Worm (Caenorhabditis elegans) whole organism, L3 larva: ENCODE results near the gene F38A1.9.
A peak's percentile ranks its signal among the peaks of the same experiment; 100 is the strongest.

ENCODE experiments used
- ZK546.5 ChIP-seq: sonication (generic microtip); optimal IDR thresholded peaks from 2 replicates; lab custom pipeline; 2017; ENCODE audit warnings: missing biosample characterization, missing genetic modification characterization
- aly-2 ChIP-seq: fragments of 150-350 bp; optimal IDR thresholded peaks from 2 replicates; lab custom pipeline; 2014; ENCODE audit warnings: missing biosample characterization, missing genetic modification characterization
- ama-1 ChIP-seq: fragments of 150-350 bp; optimal IDR thresholded peaks from 2 replicates; lab custom pipeline; 2018
- ceh-28 ChIP-seq: fragments of 150-350 bp; optimal IDR thresholded peaks from 2 replicates; lab custom pipeline; 2014; ENCODE audit warnings: missing biosample characterization, missing genetic modification reagents, missing genetic modification characterization
- ceh-82 ChIP-seq: fragments of 150-350 bp; optimal IDR thresholded peaks from 2 replicates; lab custom pipeline; 2014; ENCODE audit warnings: missing biosample characterization, missing genetic modification characterization
- ceh-9 ChIP-seq: sonication (generic microtip); optimal IDR thresholded peaks from 2 replicates; lab custom pipeline; 2018; ENCODE audit warnings: missing biosample characterization, missing genetic modification characterization
- daf-12 ChIP-seq: fragments of 150-350 bp; optimal IDR thresholded peaks from 2 replicates; lab custom pipeline; 2014; ENCODE audit warnings: missing biosample characterization, missing genetic modification reagents, missing genetic modification characterization
- egl-27 ChIP-seq: sonication (generic microtip); optimal IDR thresholded peaks from 4 replicates; lab custom pipeline; 2017; ENCODE audit warnings: missing biosample characterization, missing genetic modification reagents, missing genetic modification characterization
- egl-5 ChIP-seq: fragments of 150-350 bp; optimal IDR thresholded peaks from 2 replicates; lab custom pipeline; 2017; ENCODE audit warnings: missing biosample characterization, missing genetic modification reagents, missing genetic modification characterization, inconsistent platforms
- elt-1 ChIP-seq: fragments of 150-350 bp; optimal IDR thresholded peaks from 2 replicates; lab custom pipeline; 2014; ENCODE audit warnings: missing biosample characterization, missing genetic modification characterization
- elt-2 ChIP-seq: sonication (generic microtip); optimal IDR thresholded peaks from 2 replicates; lab custom pipeline; 2016; ENCODE audit warnings: missing genetic modification reagents, mild to moderate bottlenecking, missing genetic modification characterization, missing compliant biosample characterization
- eor-1 ChIP-seq, 2 experiments: fragments of 150-350 bp; optimal IDR thresholded peaks; 2 replicates each; lab custom pipeline; 2014 to 2018; ENCODE audit warnings: missing biosample characterization in 2 of 2, missing genetic modification characterization in 2 of 2
- fkh-2 ChIP-seq: fragments of 150-350 bp; optimal IDR thresholded peaks from 2 replicates; lab custom pipeline; 2014; ENCODE audit warnings: missing biosample characterization, missing genetic modification reagents, missing genetic modification characterization
- hmg-11 ChIP-seq: sonication (generic microtip); optimal IDR thresholded peaks from 2 replicates; lab custom pipeline; 2016; ENCODE audit warnings: missing genetic modification characterization, missing compliant biosample characterization
- lin-15B ChIP-seq: fragments of 150-350 bp; optimal IDR thresholded peaks from 2 replicates; lab custom pipeline; 2014; ENCODE audit warnings: missing biosample characterization, missing genetic modification characterization
- lin-39 ChIP-seq: fragments of 150-350 bp; optimal IDR thresholded peaks from 2 replicates; lab custom pipeline; 2018; ENCODE audit warnings: missing biosample characterization, missing genetic modification reagents, missing genetic modification characterization
- lsy-12 ChIP-seq: sonication (generic microtip); optimal IDR thresholded peaks from 2 replicates; lab custom pipeline; 2016; ENCODE audit warnings: mild to moderate bottlenecking, missing genetic modification characterization, missing compliant biosample characterization
- mdl-1 ChIP-seq: fragments of 150-350 bp; optimal IDR thresholded peaks from 2 replicates; lab custom pipeline; 2014; ENCODE audit warnings: missing biosample characterization, missing genetic modification characterization
- mml-1 ChIP-seq: fragments of 150-350 bp; sonication (generic microtip); optimal IDR thresholded peaks from 3 replicates; lab custom pipeline; 2014; ENCODE audit warnings: missing biosample characterization, missing genetic modification characterization
- nfya-1 ChIP-seq: sonication (generic microtip); optimal IDR thresholded peaks from 2 replicates; lab custom pipeline; 2017; ENCODE audit warnings: missing genetic modification characterization, mild to moderate bottlenecking, missing compliant biosample characterization, antibody characterized with exemption, moderate library complexity; ENCODE audit not compliant: insufficient read depth
- nhr-11 ChIP-seq: fragments of 150-350 bp; optimal IDR thresholded peaks from 2 replicates; lab custom pipeline; 2014; ENCODE audit warnings: missing biosample characterization, missing genetic modification characterization
- nhr-23 ChIP-seq: fragments of 150-350 bp; optimal IDR thresholded peaks from 2 replicates; lab custom pipeline; 2014; ENCODE audit warnings: missing biosample characterization, missing genetic modification reagents, missing genetic modification characterization
- nhr-25 ChIP-seq: sonication (generic microtip); optimal IDR thresholded peaks from 2 replicates; lab custom pipeline; 2017; ENCODE audit warnings: missing biosample characterization, missing genetic modification characterization
- nhr-28 ChIP-seq: fragments of 150-350 bp; optimal IDR thresholded peaks from 2 replicates; lab custom pipeline; 2014; ENCODE audit warnings: missing biosample characterization, missing genetic modification characterization
- nhr-43 ChIP-seq: sonication (generic microtip); optimal IDR thresholded peaks from 2 replicates; lab custom pipeline; 2016; ENCODE audit warnings: mild to moderate bottlenecking, missing genetic modification characterization, missing compliant biosample characterization; ENCODE audit not compliant: poor library complexity, severe bottlenecking
- nhr-76 ChIP-seq: fragments of 150-350 bp; sonication (generic microtip); optimal IDR thresholded peaks from 5 replicates; lab custom pipeline; 2014; ENCODE audit warnings: missing biosample characterization, missing genetic modification characterization
- nhr-77 ChIP-seq: fragments of 150-350 bp; optimal IDR thresholded peaks from 2 replicates; lab custom pipeline; 2014; ENCODE audit warnings: missing biosample characterization, missing genetic modification characterization
- pha-4 ChIP-seq: fragments of 150-350 bp; optimal IDR thresholded peaks from 2 replicates; lab custom pipeline; 2014; ENCODE audit warnings: missing biosample characterization, missing genetic modification reagents, missing genetic modification characterization
- pqm-1 ChIP-seq: fragments of 150-350 bp; optimal IDR thresholded peaks from 2 replicates; lab custom pipeline; 2017; ENCODE audit warnings: missing biosample characterization, missing genetic modification characterization, inconsistent platforms
- sea-2 ChIP-seq: fragments of 150-350 bp; sonication (generic microtip); optimal IDR thresholded peaks from 4 replicates; lab custom pipeline; 2014; ENCODE audit warnings: missing biosample characterization, missing genetic modification reagents, missing genetic modification characterization
- skn-1 ChIP-seq: fragments of 150-350 bp; optimal IDR thresholded peaks from 2 replicates; lab custom pipeline; 2014; ENCODE audit warnings: missing biosample characterization, missing genetic modification characterization
- unc-39 ChIP-seq: sonication (generic microtip); optimal IDR thresholded peaks from 4 replicates; lab custom pipeline; 2017; ENCODE audit warnings: missing biosample characterization, missing genetic modification characterization
- unc-62 ChIP-seq: fragments of 150-350 bp; sonication (generic microtip); optimal IDR thresholded peaks from 4 replicates; lab custom pipeline; 2014; ENCODE audit warnings: missing biosample characterization, missing genetic modification reagents, missing genetic modification characterization
- zag-1 ChIP-seq: fragments of 150-350 bp; optimal IDR thresholded peaks from 2 replicates; lab custom pipeline; 2014; ENCODE audit warnings: missing biosample characterization, missing genetic modification characterization
- ztf-11 ChIP-seq: fragments of 150-350 bp; optimal IDR thresholded peaks from 2 replicates; lab custom pipeline; 2014; ENCODE audit warnings: missing biosample characterization, missing genetic modification characterization

The F38A1.9 gene

ce11 chrIV:1245244-1245643 is at the start of gene F38A1.9:
TSS of gene F38A1.9 (minus strand) at chrIV:1245344.
- TF ChIP-seq skn-1 (tag; lab: Kevin White, UChicago) (no peak), ceh-82 (tag; lab: Kevin White, UChicago) (no peak), mdl-1 (tag; lab: Kevin White, UChicago) (no peak), zag-1 (tag; lab: Kevin White, UChicago) (no peak), ceh-28 (tag; lab: Kevin White, UChicago) (no peak), ZK546.5 (tag; lab: Kevin White, UChicago) (no peak), sea-2 (GFP tag; lab: Kevin White, UChicago) (no peak), ceh-9 (tag; lab: Kevin White, UChicago) (no peak), ztf-11 (tag; lab: Kevin White, UChicago) (no peak), daf-12 (tag; lab: Kevin White, UChicago) (no peak), lin-39 (tag; lab: Kevin White, UChicago) (no peak), nfya-1 (tag; lab: Kevin White, UChicago) (no peak), mml-1 (tag; lab: Kevin White, UChicago) (no peak), aly-2 (tag; lab: Kevin White, UChicago) (no peak), nhr-25 (no peak), nhr-43 (no peak)

ce11 chrIV:1289327-1289726 is 44.2 kb upstream of the F38A1.9 start, which contains the start of gene plst-1:
TSS of gene plst-1 (plus strand) at chrIV:1289627.
- TF ChIP-seq nhr-77 (tag; lab: Kevin White, UChicago): no peak
- no peak for TF ChIP-seq ceh-82 (tag; lab: Kevin White, UChicago)
- no peak for TF ChIP-seq fkh-2 (tag; lab: Kevin White, UChicago)
- no peak for TF ChIP-seq lsy-12 (tag; lab: Kevin White, UChicago)
- no peak for TF ChIP-seq unc-39 (tag; lab: Kevin White, UChicago)
- TF ChIP-seq eor-1 (tag; optimal IDR thresholded peaks at IDR 0.05; lab: Kevin White, UChicago): no peak
- no peak for TF ChIP-seq daf-12 (tag; lab: Kevin White, UChicago)
- no peak for TF ChIP-seq ama-1
- no peak for TF ChIP-seq elt-2
- no peak for TF ChIP-seq hmg-11 (tag; lab: Kevin White, UChicago)
- TF ChIP-seq nhr-28: no peak
- no peak for TF ChIP-seq aly-2 (tag; lab: Kevin White, UChicago)
- no peak for TF ChIP-seq elt-1 (tag; lab: Kevin White, UChicago)
- TF ChIP-seq nhr-76: no peak

ce11 chrIV:1286549-1286948 is 41.4 kb upstream of the F38A1.9 start:
- TF ChIP-seq hmg-11 (tag; lab: Kevin White, UChicago) (peak; percentile 47), eor-1 (tag; optimal IDR thresholded peaks at IDR 0.05; lab: Kevin White, UChicago) (no peak)

- TF ChIP-seq egl-27 (tag; lab: Kevin White, UChicago) (no peak), elt-2 (peak; percentile 29), pqm-1 (tag; lab: Kevin White, UChicago) (peak; percentile 26), pha-4 (peak; percentile 63), nhr-11 (tag; lab: Kevin White, UChicago) (no peak)
Measured at ce11 chrIV:1284877-1285276, 39.7 kb upstream of the F38A1.9 start.

- TF ChIP-seq lin-39 (tag; lab: Kevin White, UChicago): peak; percentile 85
- TF ChIP-seq ama-1: no peak
- TF ChIP-seq nhr-23: no peak
- TF ChIP-seq daf-12 (tag; lab: Kevin White, UChicago): no peak
- no peak for TF ChIP-seq unc-62
- TF ChIP-seq ZK546.5 (tag; lab: Kevin White, UChicago): no peak
- TF ChIP-seq egl-5 (tag; lab: Kevin White, UChicago): peak; percentile 78
- no peak for TF ChIP-seq nhr-43
- TF ChIP-seq pqm-1 (tag; lab: Kevin White, UChicago): no peak
- peak; percentile 9 for TF ChIP-seq lin-15B (tag; lab: Kevin White, UChicago)
- no peak for TF ChIP-seq ceh-82 (tag; lab: Kevin White, UChicago)
- TF ChIP-seq hmg-11 (tag; lab: Kevin White, UChicago): no peak
- TF ChIP-seq, all 47 proteins: peak for 3
Measured at ce11 chrIV:1278945-1279344, 33.8 kb upstream of the F38A1.9 start.
